Worm (Caenorhabditis elegans) whole organism, L4 larva: ENCODE measurements around the gene dpf-5.

Experiments
- F10B5.3 ChIP-seq: sonication (generic microtip); optimal IDR thresholded peaks from 2 replicates; lab custom pipeline; 2016; ENCODE audit warnings: mild to moderate bottlenecking, missing genetic modification characterization, missing compliant biosample characterization
- F26F4.8 ChIP-seq: fragments of 200-800 bp; sonication (Bioruptor generic); conservative IDR thresholded peaks from 2 replicates; pipeline ENCODE4 v1.3.6; 2022; ENCODE audit warnings: missing genetic modification characterization, missing compliant biosample characterization
- F37D6.2 ChIP-seq: sonication (generic microtip); optimal IDR thresholded peaks from 2 replicates; lab custom pipeline; 2016; ENCODE audit warnings: mild to moderate bottlenecking, missing genetic modification characterization, missing compliant biosample characterization
- F44E2.7 ChIP-seq: fragments of 200-800 bp; sonication (Bioruptor generic); IDR thresholded peaks from 2 replicates; pipeline ENCODE4 v2.1.2; 2022; ENCODE audit warnings: missing genetic modification characterization, missing compliant biosample characterization
- F49E8.2 ChIP-seq: sonication (generic microtip); optimal IDR thresholded peaks from 2 replicates; lab custom pipeline; 2016; ENCODE audit warnings: missing compliant biosample characterization, mild to moderate bottlenecking, missing genetic modification characterization, borderline replicate concordance
- R02D3.7 ChIP-seq: fragments of 150-350 bp; sonication (generic microtip); optimal IDR thresholded peaks from 3 replicates; lab custom pipeline; 2014; ENCODE audit warnings: missing biosample characterization, missing genetic modification characterization
- T26A8.4 ChIP-seq: fragments of 200-800 bp; sonication (Bioruptor generic); IDR thresholded peaks from 2 replicates; pipeline ENCODE4 v1.3.6; 2022; ENCODE audit warnings: missing genetic modification characterization, missing compliant biosample characterization
- Y105C5A.15 ChIP-seq: fragments of 200-800 bp; sonication (Bioruptor generic); IDR thresholded peaks from 2 replicates; pipeline ENCODE4 v1.3.6; 2022; ENCODE audit warnings: missing genetic modification characterization, missing compliant biosample characterization
- Y5F2A.4 ChIP-seq: fragments of 200-800 bp; sonication (Bioruptor generic); optimal IDR thresholded peaks from 2 replicates; lab custom pipeline; 2018; ENCODE audit warnings: mild to moderate bottlenecking, missing genetic modification characterization, missing compliant biosample characterization
- Y75B8A.6 ChIP-seq: fragments of 200-800 bp; sonication (Bioruptor generic); IDR thresholded peaks from 2 replicates; pipeline ENCODE4 v1.3.6; 2022; ENCODE audit warnings: missing genetic modification reagents, missing genetic modification characterization, missing compliant biosample characterization
- ZK546.5 ChIP-seq, 2 experiments: sonication (generic microtip); optimal IDR thresholded peaks; 2 replicates each; lab custom pipeline; 2017; ENCODE audit warnings: missing biosample characterization in 2 of 2, missing genetic modification characterization in 2 of 2
- aly-2 ChIP-seq: sonication (generic microtip); optimal IDR thresholded peaks from 2 replicates; lab custom pipeline; 2018; ENCODE audit warnings: missing biosample characterization, missing genetic modification characterization
- ama-1 ChIP-seq: fragments of 150-350 bp; optimal IDR thresholded peaks from 2 replicates; lab custom pipeline; 2014; ENCODE audit warnings: inconsistent platforms, mixed read lengths
- arid-1 ChIP-seq: fragments of 200-800 bp; sonication (Bioruptor generic); conservative IDR thresholded peaks from 2 replicates; pipeline ENCODE4 v1.3.6; 2022; ENCODE audit warnings: missing genetic modification reagents, missing genetic modification characterization, missing compliant biosample characterization
- attf-4 ChIP-seq: sonication (generic microtip); optimal IDR thresholded peaks from 3 replicates; lab custom pipeline; 2017; ENCODE audit warnings: missing biosample characterization, missing genetic modification characterization
- ceh-62 ChIP-seq: sonication (generic microtip); optimal IDR thresholded peaks from 2 replicates; lab custom pipeline; 2017; ENCODE audit warnings: missing biosample characterization, missing genetic modification characterization
- daf-12 ChIP-seq: fragments of 150-350 bp; optimal IDR thresholded peaks from 2 replicates; lab custom pipeline; 2014; ENCODE audit warnings: missing biosample characterization, missing genetic modification reagents, missing genetic modification characterization
- dmd-8 ChIP-seq: fragments of 200-800 bp; sonication (Bioruptor generic); IDR thresholded peaks from 2 replicates; pipeline ENCODE4 v1.3.6; 2022; ENCODE audit warnings: missing genetic modification characterization, missing compliant biosample characterization
- dve-1 ChIP-seq: sonication (generic microtip); optimal IDR thresholded peaks from 2 replicates; lab custom pipeline; 2017; ENCODE audit warnings: antibody characterized with exemption, mild to moderate bottlenecking, missing genetic modification characterization, missing compliant biosample characterization; ENCODE audit not compliant: insufficient read depth
- egl-27 ChIP-seq: sonication (generic microtip); optimal IDR thresholded peaks from 3 replicates; lab custom pipeline; 2017; ENCODE audit warnings: missing biosample characterization, missing genetic modification reagents, missing genetic modification characterization
- hlh-11 ChIP-seq: fragments of 200-800 bp; sonication (Bioruptor generic); optimal IDR thresholded peaks from 2 replicates; lab custom pipeline; 2018; ENCODE audit warnings: mild to moderate bottlenecking, missing genetic modification characterization, missing compliant biosample characterization
- hlh-30 ChIP-seq: sonication (generic microtip); optimal IDR thresholded peaks from 2 replicates; lab custom pipeline; 2017; ENCODE audit warnings: antibody characterized with exemption, mild to moderate bottlenecking, missing genetic modification characterization, missing compliant biosample characterization; ENCODE audit not compliant: insufficient read depth
- hmg-1.1 ChIP-seq: fragments of 200-800 bp; sonication (Bioruptor generic); IDR thresholded peaks from 2 replicates; pipeline ENCODE4 v1.3.6; 2022; ENCODE audit warnings: missing genetic modification reagents, missing genetic modification characterization, missing compliant biosample characterization
- jun-1 ChIP-seq: fragments of 150-350 bp; optimal IDR thresholded peaks from 2 replicates; lab custom pipeline; 2014; ENCODE audit warnings: missing biosample characterization, missing genetic modification reagents, missing genetic modification characterization
- lin-38 ChIP-seq: fragments of 200-800 bp; sonication (Bioruptor generic); IDR thresholded peaks from 2 replicates; pipeline ENCODE4 v1.3.6; 2022; ENCODE audit warnings: missing genetic modification reagents, missing genetic modification characterization, missing compliant biosample characterization
- lin-39 ChIP-seq: fragments of 150-350 bp; optimal IDR thresholded peaks from 2 replicates; lab custom pipeline; 2014; ENCODE audit warnings: missing biosample characterization, missing genetic modification reagents, missing genetic modification characterization
- lsy-2 ChIP-seq, 2 experiments: fragments of 150-350 bp in 1 of 2; sonication (generic microtip) in 1 of 2; optimal IDR thresholded peaks; 2 replicates each; lab custom pipeline; 2014 to 2017; ENCODE audit warnings: missing biosample characterization in 2 of 2, missing genetic modification characterization in 2 of 2
- mep-1 ChIP-seq: fragments of 150-350 bp; sonication (generic microtip); optimal IDR thresholded peaks from 3 replicates; lab custom pipeline; 2014; ENCODE audit warnings: missing biosample characterization, missing genetic modification characterization
- mes-2 ChIP-seq: sonication (generic microtip); optimal IDR thresholded peaks from 2 replicates; lab custom pipeline; 2016; ENCODE audit warnings: missing genotype, mild to moderate bottlenecking, missing genetic modification characterization, missing compliant biosample characterization; ENCODE audit not compliant: poor library complexity, severe bottlenecking
- mxl-2 ChIP-seq: fragments of 200-800 bp; sonication (Bioruptor generic); conservative IDR thresholded peaks from 2 replicates; pipeline ENCODE4 v1.3.6; 2022; ENCODE audit warnings: missing genetic modification reagents, missing genetic modification characterization, missing compliant biosample characterization
- mxl-3 ChIP-seq: fragments of 200-800 bp; sonication (Bioruptor generic); optimal IDR thresholded peaks from 2 replicates; lab custom pipeline; 2018; ENCODE audit warnings: mild to moderate bottlenecking, missing genetic modification characterization, missing compliant biosample characterization
- nhr-11 ChIP-seq: fragments of 150-350 bp; optimal IDR thresholded peaks from 2 replicates; lab custom pipeline; 2014; ENCODE audit warnings: missing biosample characterization, missing genetic modification characterization
- nhr-111 ChIP-seq: fragments of 200-800 bp; sonication (Bioruptor generic); optimal IDR thresholded peaks from 2 replicates; lab custom pipeline; 2018; ENCODE audit warnings: mild to moderate bottlenecking, missing genetic modification characterization, missing compliant biosample characterization
- nhr-25 ChIP-seq: sonication (generic microtip); optimal IDR thresholded peaks from 2 replicates; lab custom pipeline; 2017; ENCODE audit warnings: missing genetic modification characterization, mild to moderate bottlenecking, missing compliant biosample characterization, antibody characterized with exemption, moderate library complexity, borderline replicate concordance; ENCODE audit not compliant: insufficient read depth
- nhr-28 ChIP-seq: fragments of 150-350 bp; optimal IDR thresholded peaks from 2 replicates; lab custom pipeline; 2014; ENCODE audit warnings: missing biosample characterization, missing genetic modification characterization
- nhr-48 ChIP-seq: sonication (generic microtip); optimal IDR thresholded peaks from 2 replicates; lab custom pipeline; 2016; ENCODE audit warnings: mild to moderate bottlenecking, missing genetic modification characterization, missing compliant biosample characterization
- nhr-6 ChIP-seq: fragments of 150-350 bp; optimal IDR thresholded peaks from 2 replicates; lab custom pipeline; 2014; ENCODE audit warnings: missing biosample characterization, missing genetic modification characterization
- nhr-77 ChIP-seq: fragments of 150-350 bp; optimal IDR thresholded peaks from 2 replicates; lab custom pipeline; 2014; ENCODE audit warnings: missing biosample characterization, missing genetic modification characterization
- pha-4 ChIP-seq, 2 experiments: fragments of 150-350 bp in 1 of 2; fragments of 200-800 bp in 1 of 2; sonication (Bioruptor generic) in 1 of 2; IDR thresholded peaks in 1 of 2; optimal IDR thresholded peaks in 1 of 2; 2 replicates each; pipeline versions ENCODE4 v1.3.6 to Lab custom; 2014 to 2022; ENCODE audit warnings: missing genetic modification characterization in 2 of 2, missing genetic modification reagents in 2 of 2, missing biosample characterization in 1 of 2, missing compliant biosample characterization in 1 of 2
- php-3 ChIP-seq: fragments of 200-800 bp; sonication (Bioruptor generic); IDR thresholded peaks from 2 replicates; pipeline ENCODE4 v1.3.6; 2022; ENCODE audit warnings: missing genetic modification reagents, missing genetic modification characterization, missing compliant biosample characterization
- set-16 ChIP-seq: fragments of 200-800 bp; sonication (Bioruptor generic); IDR thresholded peaks from 2 replicates; pipeline ENCODE4 v1.3.6; 2022; ENCODE audit warnings: missing genetic modification reagents, missing genetic modification characterization, missing compliant biosample characterization
- snpc-4 ChIP-seq: fragments of 150-350 bp; optimal IDR thresholded peaks from 2 replicates; lab custom pipeline; 2014; ENCODE audit warnings: missing biosample characterization, missing genetic modification characterization
- spr-1 ChIP-seq: sonication (generic microtip); optimal IDR thresholded peaks from 2 replicates; lab custom pipeline; 2016; ENCODE audit warnings: mild to moderate bottlenecking, missing genetic modification characterization, missing compliant biosample characterization
- tra-1 ChIP-seq: fragments of 200-800 bp; sonication (Bioruptor generic); IDR thresholded peaks from 2 replicates; pipeline ENCODE4 v1.3.6; 2022; ENCODE audit warnings: missing genetic modification reagents, missing genetic modification characterization, missing compliant biosample characterization
- unc-130 ChIP-seq: sonication (generic microtip); optimal IDR thresholded peaks from 2 replicates; lab custom pipeline; 2016; ENCODE audit warnings: missing genetic modification reagents, missing genetic modification characterization, missing compliant biosample characterization
- unc-62 ChIP-seq, 3 experiments: fragments of 150-350 bp in 1 of 3; sonication (generic microtip); optimal IDR thresholded peaks in 2 of 3; peaks in 1 of 3; 1 replicate in 1 of 3; 2 replicates in 2 of 3; lab custom pipeline; 2014 to 2017; ENCODE audit warnings: missing biosample characterization in 3 of 3, missing genetic modification characterization in 3 of 3, missing genetic modification reagents in 3 of 3, missing genotype in 1 of 3
- zag-1 ChIP-seq: fragments of 150-350 bp; optimal IDR thresholded peaks from 2 replicates; lab custom pipeline; 2014; ENCODE audit warnings: missing biosample characterization, missing genetic modification characterization
- zip-2 ChIP-seq: fragments of 150-350 bp; optimal IDR thresholded peaks from 2 replicates; lab custom pipeline; 2014; ENCODE audit warnings: missing biosample characterization, missing genetic modification characterization
- ztf-11 ChIP-seq: fragments of 150-350 bp; optimal IDR thresholded peaks from 2 replicates; lab custom pipeline; 2014; ENCODE audit warnings: missing biosample characterization, missing genetic modification characterization

Gene dpf-5

ce11 chrIV:4814185-4814584, 7.8 kb upstream of the dpf-5 start, which contains the start of gene srw-94:
TSS of gene srw-94 (plus strand) at chrIV:4814485.
- TF ChIP-seq lin-39 (no peak), ama-1 (lab: Kevin White, UChicago) (no peak)

ce11 chrIV:4811863-4812262, 5.5 kb upstream of the dpf-5 start, which contains the start of gene srw-95:
TSS of gene srw-95 (plus strand) at chrIV:4812075.
- TF ChIP-seq tra-1 (GFP tag; lab: Robert Waterston, UW) (no peak), Y75B8A.6 (GFP tag; lab: Robert Waterston, UW) (no peak), pha-4 (GFP tag; IDR thresholded peaks at IDR 0.05; lab: Robert Waterston, UW) (no peak), pha-4 (tag; optimal IDR thresholded peaks at IDR 0.05; lab: Kevin White, UChicago) (no peak), php-3 (GFP tag; lab: Robert Waterston, UW) (no peak), set-16 (GFP tag; lab: Robert Waterston, UW) (no peak), dmd-8 (GFP tag; lab: Robert Waterston, UW) (no peak), attf-4 (tag; lab: Kevin White, UChicago) (no peak), hlh-11 (no peak), hlh-30 (tag; lab: Kevin White, UChicago) (no peak), ceh-62 (tag; lab: Kevin White, UChicago) (no peak), nhr-25 (tag; lab: Kevin White, UChicago) (no peak), aly-2 (tag; lab: Kevin White, UChicago) (no peak), nhr-11 (tag; lab: Kevin White, UChicago) (no peak), mxl-2 (GFP tag; lab: Robert Waterston, UW) (no peak), R02D3.7 (tag; lab: Kevin White, UChicago) (no peak), zip-2 (no peak), Y5F2A.4 (GFP tag; lab: Kevin White, UChicago) (no peak), unc-130 (GFP tag; lab: Kevin White, UChicago) (no peak), arid-1 (no peak), F26F4.8 (GFP tag; lab: Robert Waterston, UW) (no peak), ama-1 (lab: Kevin White, UChicago) (no peak), lsy-2 (tag; optimal IDR thresholded peaks at IDR 0.05; lab: Kevin White, UChicago) (peak in 1 of 2 experiments; percentile 3), mxl-3 (GFP tag; lab: Kevin White, UChicago) (no peak), F49E8.2 (tag; lab: Kevin White, UChicago) (peak; percentile 22), jun-1 (tag; lab: Kevin White, UChicago) (no peak), nhr-28 (tag; lab: Kevin White, UChicago) (no peak), zag-1 (no peak), lin-38 (peak; percentile 60), spr-1 (no peak), mes-2 (tag; lab: Kevin White, UChicago) (no peak), daf-12 (tag; lab: Kevin White, UChicago) (no peak), F10B5.3 (tag; lab: Kevin White, UChicago) (no peak), unc-62 (GFP tag; optimal IDR thresholded peaks at IDR 0.05 in 1 of 2; lab: Kevin White, UChicago) (peak in 1 of 2 experiments; percentile 36), unc-62 (tag; optimal IDR thresholded peaks at IDR 0.05; lab: Kevin White, UChicago) (no peak), hmg-1.1 (GFP tag; lab: Robert Waterston, UW) (no peak), dve-1 (no peak), egl-27 (tag; lab: Kevin White, UChicago) (no peak), F37D6.2 (tag; lab: Kevin White, UChicago) (no peak), T26A8.4 (GFP tag; lab: Robert Waterston, UW) (peak; percentile 18; the same call in 1 of the 2 replicates), nhr-111 (GFP tag; lab: Kevin White, UChicago) (no peak), snpc-4 (tag; lab: Kevin White, UChicago) (no peak), ZK546.5 (tag; optimal IDR thresholded peaks at IDR 0.05; lab: Kevin White, UChicago) (no peak), nhr-6 (tag; lab: Kevin White, UChicago) (no peak), F44E2.7 (no peak), lin-39 (no peak), nhr-48 (no peak), nhr-77 (tag; lab: Kevin White, UChicago) (no peak), Y105C5A.15 (peak; percentile 57; the same call in 1 of the 2 replicates), ztf-11 (tag; lab: Kevin White, UChicago) (no peak), mep-1 (tag; lab: Kevin White, UChicago) (no peak)
